Worm (Caenorhabditis elegans) whole organism, midembryonic: Measurements from ENCODE around the gene mec-3.
A peak's percentile ranks its signal among the peaks of the same experiment; 100 is the strongest.

Experiments used
- cog-1 ChIP-seq: sonication (generic microtip); optimal IDR thresholded peaks from 2 replicates; lab custom pipeline; 2016; ENCODE audit warnings: missing genetic modification characterization, missing compliant biosample characterization
- flt-1 ChIP-seq: fragments of 200-800 bp; sonication (Bioruptor generic); IDR thresholded peaks from 2 replicates; pipeline ENCODE4 v1.3.6; 2022; ENCODE audit warnings: missing genetic modification characterization, missing compliant biosample characterization
- ref-1 ChIP-seq: fragments of 200-800 bp; sonication (Bioruptor generic); conservative IDR thresholded peaks from 2 replicates; pipeline ENCODE4 v1.3.6; 2022; ENCODE audit warnings: missing genetic modification reagents, missing genetic modification characterization, missing compliant biosample characterization

ce11 chrIV:10483607-10484117 is 22.0 kb upstream of the mec-3 start, which contains the start of the genes F01D4.5 and ced-5:
- TF ChIP-seq cog-1 = peak; percentile 64
- TF ChIP-seq ref-1 (GFP tag; lab: Robert Waterston, UW) = no peak
- peak; percentile 83 for TF ChIP-seq flt-1 (GFP tag; lab: Robert Waterston, UW)
